In genomic region chrIII:11185483-11186115, ce11 we compare ENCODE assay signal across 5 worm cellular contexts.
TF ChIP-seq lines count a peak whose summit lies in the region.

No protein-coding gene starts in this region.

TF ChIP-seq in whole organism, L1 larva, 84 proteins besides CTCF, POLR2A, EP300 and RAD21 (continued from another document):
- TF ChIP-seq fkh-8 (tag; optimal IDR thresholded peaks at IDR 0.05; lab: Kevin White, UChicago) (peak; percentile 50), nhr-77 (tag; optimal IDR thresholded peaks at IDR 0.05; lab: Kevin White, UChicago) (no peak), lsy-2 (tag; optimal IDR thresholded peaks at IDR 0.05; lab: Kevin White, UChicago) (peak in 1 of 2 experiments; percentile 5), nhr-71 (tag; optimal IDR thresholded peaks at IDR 0.05; lab: Kevin White, UChicago) (peak; percentile 39), swsn-7 (tag; optimal IDR thresholded peaks at IDR 0.05; lab: Kevin White, UChicago) (peak; percentile 26)
TF ChIP-seq in whole organism, L1 larva: peak in this region for 14.

TF ChIP-seq in whole organism, L2 larva, 48 proteins besides CTCF, POLR2A, EP300 and RAD21 (continued from another document):
- TF ChIP-seq egl-27 (tag; optimal IDR thresholded peaks at IDR 0.05; lab: Kevin White, UChicago): no peak
- peak in 1 of 2 experiments; percentile 71 for TF ChIP-seq mdl-1 (tag; optimal IDR thresholded peaks at IDR 0.05; lab: Kevin White, UChicago)
- no peak for TF ChIP-seq ceh-16 (tag; optimal IDR thresholded peaks at IDR 0.05; lab: Kevin White, UChicago)
- no peak for TF ChIP-seq ZK546.5 (tag; optimal IDR thresholded peaks at IDR 0.05; lab: Kevin White, UChicago)
- no peak for TF ChIP-seq snpc-4 (tag; optimal IDR thresholded peaks at IDR 0.05; lab: Kevin White, UChicago)
- peak; percentile 40 for TF ChIP-seq sma-3 (GFP tag; optimal IDR thresholded peaks at IDR 0.05; lab: Kevin White, UChicago)
- TF ChIP-seq ama-1 (optimal IDR thresholded peaks at IDR 0.05; lab: Kevin White, UChicago): no peak
- no peak for TF ChIP-seq nhr-11 (tag; optimal IDR thresholded peaks at IDR 0.05; lab: Kevin White, UChicago)
- TF ChIP-seq elt-3 (tag; optimal IDR thresholded peaks at IDR 0.05; lab: Kevin White, UChicago): no peak
- no peak for TF ChIP-seq nhr-25 (tag; optimal IDR thresholded peaks at IDR 0.05; lab: Kevin White, UChicago)
- TF ChIP-seq unc-39 (tag; optimal IDR thresholded peaks at IDR 0.05; lab: Kevin White, UChicago): no peak
- TF ChIP-seq alr-1 (tag; optimal IDR thresholded peaks at IDR 0.05; lab: Kevin White, UChicago): no peak
- peak; percentile 66 for TF ChIP-seq unc-55 (GFP tag; optimal IDR thresholded peaks at IDR 0.05; lab: Kevin White, UChicago)
- peak; percentile 89 for TF ChIP-seq zag-1 (tag; optimal IDR thresholded peaks at IDR 0.05; lab: Kevin White, UChicago)
- no peak for TF ChIP-seq nhr-6 (tag; optimal IDR thresholded peaks at IDR 0.05; lab: Kevin White, UChicago)
- TF ChIP-seq nhr-237 (tag; optimal IDR thresholded peaks at IDR 0.05; lab: Kevin White, UChicago): no peak
- peak; percentile 40 for TF ChIP-seq Y55F3AM.14 (GFP tag; optimal IDR thresholded peaks at IDR 0.05; lab: Kevin White, UChicago)
- TF ChIP-seq unc-62 (GFP tag; optimal IDR thresholded peaks at IDR 0.05; lab: Kevin White, UChicago): no peak
- TF ChIP-seq ceh-82 (tag; optimal IDR thresholded peaks at IDR 0.05; lab: Kevin White, UChicago): no peak
- TF ChIP-seq lin-39 (tag; optimal IDR thresholded peaks at IDR 0.05; lab: Kevin White, UChicago): no peak
- TF ChIP-seq C34F6.9 (tag; optimal IDR thresholded peaks at IDR 0.05; lab: Kevin White, UChicago): peak; percentile 67
- TF ChIP-seq F13H6.1 (tag; optimal IDR thresholded peaks at IDR 0.05; lab: Kevin White, UChicago): peak; percentile 82
- no peak for TF ChIP-seq R02D3.7 (tag; optimal IDR thresholded peaks at IDR 0.05; lab: Kevin White, UChicago)
- no peak for TF ChIP-seq ztf-11 (tag; optimal IDR thresholded peaks at IDR 0.05; lab: Kevin White, UChicago)
- no peak for TF ChIP-seq ztf-1 (GFP tag; conservative IDR thresholded peaks at IDR 0.05; lab: Robert Waterston, UW)
- no peak for TF ChIP-seq nhr-12 (tag; optimal IDR thresholded peaks at IDR 0.05; lab: Kevin White, UChicago)
- TF ChIP-seq nhr-10 (tag; optimal IDR thresholded peaks at IDR 0.05; lab: Kevin White, UChicago): no peak
- TF ChIP-seq nhr-21 (tag; optimal IDR thresholded peaks at IDR 0.05; lab: Kevin White, UChicago): no peak
- TF ChIP-seq nhr-129 (tag; optimal IDR thresholded peaks at IDR 0.05; lab: Kevin White, UChicago): no peak
- TF ChIP-seq crh-2 (tag; optimal IDR thresholded peaks at IDR 0.05; lab: Kevin White, UChicago): peak; percentile 80
- no peak for TF ChIP-seq nhr-77 (tag; optimal IDR thresholded peaks at IDR 0.05; lab: Kevin White, UChicago)
- no peak for TF ChIP-seq peb-1 (tag; optimal IDR thresholded peaks at IDR 0.05; lab: Kevin White, UChicago)
- TF ChIP-seq dmd-4 (tag; optimal IDR thresholded peaks at IDR 0.05; lab: Kevin White, UChicago): no peak

TF ChIP-seq in whole organism, L3 larva, 47 proteins besides CTCF, POLR2A, EP300 and RAD21 (continued from another document):
- TF ChIP-seq fkh-2 (tag; optimal IDR thresholded peaks at IDR 0.05; lab: Kevin White, UChicago): no peak
- TF ChIP-seq nhr-43 (tag; optimal IDR thresholded peaks at IDR 0.05; lab: Kevin White, UChicago; ENCODE audit: poor library complexity, severe bottlenecking): no peak
- no peak for TF ChIP-seq nhr-11 (tag; optimal IDR thresholded peaks at IDR 0.05; lab: Kevin White, UChicago)
- TF ChIP-seq ZK546.5 (tag; optimal IDR thresholded peaks at IDR 0.05; lab: Kevin White, UChicago): no peak
- TF ChIP-seq ztf-11 (tag; optimal IDR thresholded peaks at IDR 0.05; lab: Kevin White, UChicago): no peak
- no peak for TF ChIP-seq elt-3 (tag; optimal IDR thresholded peaks at IDR 0.05; lab: Kevin White, UChicago)
- no peak for TF ChIP-seq aly-2 (tag; optimal IDR thresholded peaks at IDR 0.05; lab: Kevin White, UChicago)
- TF ChIP-seq ceh-9 (tag; optimal IDR thresholded peaks at IDR 0.05; lab: Kevin White, UChicago): no peak
- no peak for TF ChIP-seq nhr-67 (tag; optimal IDR thresholded peaks at IDR 0.05; lab: Kevin White, UChicago)
- TF ChIP-seq elt-1 (tag; optimal IDR thresholded peaks at IDR 0.05; lab: Kevin White, UChicago): no peak
- no peak for TF ChIP-seq ztf-4 (tag; optimal IDR thresholded peaks at IDR 0.05; lab: Kevin White, UChicago)
- peak; percentile 73 for TF ChIP-seq fkh-10 (GFP tag; optimal IDR thresholded peaks at IDR 0.05; lab: Kevin White, UChicago)
- no peak for TF ChIP-seq nhr-76 (tag; optimal IDR thresholded peaks at IDR 0.05; lab: Kevin White, UChicago)
- no peak for TF ChIP-seq nhr-77 (tag; optimal IDR thresholded peaks at IDR 0.05; lab: Kevin White, UChicago)
- no peak for TF ChIP-seq eor-1 (tag; optimal IDR thresholded peaks at IDR 0.05; lab: Kevin White, UChicago)
- no peak for TF ChIP-seq daf-12 (tag; optimal IDR thresholded peaks at IDR 0.05; lab: Kevin White, UChicago)
- TF ChIP-seq zag-1 (tag; optimal IDR thresholded peaks at IDR 0.05; lab: Kevin White, UChicago): no peak
- TF ChIP-seq ama-1 (optimal IDR thresholded peaks at IDR 0.05; lab: Kevin White, UChicago): no peak
- TF ChIP-seq ceh-82 (tag; optimal IDR thresholded peaks at IDR 0.05; lab: Kevin White, UChicago): no peak
- peak; percentile 52 for TF ChIP-seq lin-15B (tag; optimal IDR thresholded peaks at IDR 0.05; lab: Kevin White, UChicago)
- TF ChIP-seq lsy-12 (tag; optimal IDR thresholded peaks at IDR 0.05; lab: Kevin White, UChicago): no peak
- peak; percentile 78 for TF ChIP-seq nfya-1 (tag; optimal IDR thresholded peaks at IDR 0.05; lab: Kevin White, UChicago; ENCODE audit: insufficient read depth)
- no peak for TF ChIP-seq mml-1 (tag; optimal IDR thresholded peaks at IDR 0.05; lab: Kevin White, UChicago)
- no peak for TF ChIP-seq nhr-237 (tag; optimal IDR thresholded peaks at IDR 0.05; lab: Kevin White, UChicago)
- TF ChIP-seq unc-39 (tag; optimal IDR thresholded peaks at IDR 0.05; lab: Kevin White, UChicago): no peak
- TF ChIP-seq unc-62 (GFP tag; optimal IDR thresholded peaks at IDR 0.05; lab: Kevin White, UChicago): no peak
- no peak for TF ChIP-seq nhr-12 (tag; optimal IDR thresholded peaks at IDR 0.05; lab: Kevin White, UChicago)
- TF ChIP-seq nhr-28 (tag; optimal IDR thresholded peaks at IDR 0.05; lab: Kevin White, UChicago): no peak
- TF ChIP-seq R02D3.7 (tag; optimal IDR thresholded peaks at IDR 0.05; lab: Kevin White, UChicago): no peak
- TF ChIP-seq mdl-1 (tag; optimal IDR thresholded peaks at IDR 0.05; lab: Kevin White, UChicago): no peak

TF ChIP-seq in whole organism, L4 larva, 104 proteins besides CTCF, POLR2A, EP300 and RAD21 (continued from another document and continues in another):
- no peak for TF ChIP-seq zag-1 (tag; optimal IDR thresholded peaks at IDR 0.05; lab: Kevin White, UChicago)
- TF ChIP-seq ztf-7 (tag; optimal IDR thresholded peaks at IDR 0.05; lab: Kevin White, UChicago): no peak
- TF ChIP-seq fkh-10 (GFP tag; optimal IDR thresholded peaks at IDR 0.05; lab: Kevin White, UChicago): peak; percentile 35
- no peak for TF ChIP-seq madf-5 (GFP tag; IDR thresholded peaks at IDR 0.05; lab: Robert Waterston, UW)
- no peak for TF ChIP-seq nhr-48 (tag; optimal IDR thresholded peaks at IDR 0.05; lab: Kevin White, UChicago)
- TF ChIP-seq vab-7 (GFP tag; IDR thresholded peaks at IDR 0.05; lab: Robert Waterston, UW): no peak
- peak; percentile 48; the same call in 1 of the 2 replicates for TF ChIP-seq hmg-1.1 (GFP tag; IDR thresholded peaks at IDR 0.05; lab: Robert Waterston, UW)
- TF ChIP-seq sdz-12 (GFP tag; optimal IDR thresholded peaks at IDR 0.05; lab: Kevin White, UChicago): no peak
- TF ChIP-seq ctbp-1 (GFP tag; IDR thresholded peaks at IDR 0.05; lab: Robert Waterston, UW): 0 out of 2 replicates have a peak, but pooled peaks have one; percentile 60
- peak; percentile 52 for TF ChIP-seq mes-2 (tag; optimal IDR thresholded peaks at IDR 0.05; lab: Kevin White, UChicago; ENCODE audit: poor library complexity, severe bottlenecking)
- TF ChIP-seq D1046.2 (GFP tag; IDR thresholded peaks at IDR 0.05; lab: Robert Waterston, UW): no peak
- no peak for TF ChIP-seq T20F7.1 (GFP tag; optimal IDR thresholded peaks at IDR 0.05; lab: Kevin White, UChicago)
- TF ChIP-seq lin-1 (GFP tag; IDR thresholded peaks at IDR 0.05; lab: Robert Waterston, UW): no peak
- peak; percentile 18 for TF ChIP-seq nhr-11 (tag; optimal IDR thresholded peaks at IDR 0.05; lab: Kevin White, UChicago)
- peak; percentile 35 for TF ChIP-seq nhr-28 (tag; optimal IDR thresholded peaks at IDR 0.05; lab: Kevin White, UChicago)
- TF ChIP-seq pha-4 (GFP tag; IDR thresholded peaks at IDR 0.05; lab: Robert Waterston, UW): peak; percentile 55; the same call in 1 of the 2 replicates
- TF ChIP-seq pha-4 (tag; optimal IDR thresholded peaks at IDR 0.05; lab: Kevin White, UChicago): no peak
- no peak for TF ChIP-seq mxl-2 (GFP tag; conservative IDR thresholded peaks at IDR 0.05; lab: Robert Waterston, UW)
- no peak for TF ChIP-seq ceh-44 (GFP tag; IDR thresholded peaks at IDR 0.05; lab: Robert Waterston, UW)
- peak; percentile 70 for TF ChIP-seq hlh-11 (tag; optimal IDR thresholded peaks at IDR 0.05; lab: Kevin White, UChicago)
- peak; percentile 92 for TF ChIP-seq set-16 (GFP tag; IDR thresholded peaks at IDR 0.05; lab: Robert Waterston, UW)
- no peak for TF ChIP-seq ceh-28 (tag; optimal IDR thresholded peaks at IDR 0.05; lab: Kevin White, UChicago)
- TF ChIP-seq nhr-6 (tag; optimal IDR thresholded peaks at IDR 0.05; lab: Kevin White, UChicago): no peak
- peak; percentile 54 for TF ChIP-seq F37D6.2 (tag; optimal IDR thresholded peaks at IDR 0.05; lab: Kevin White, UChicago)
- TF ChIP-seq ztf-11 (tag; optimal IDR thresholded peaks at IDR 0.05; lab: Kevin White, UChicago): no peak
- no peak for TF ChIP-seq ceh-82 (tag; optimal IDR thresholded peaks at IDR 0.05; lab: Kevin White, UChicago)
- TF ChIP-seq F44E2.7 (GFP tag; IDR thresholded peaks at IDR 0.05; lab: Robert Waterston, UW): no peak
- TF ChIP-seq nhr-102 (tag; optimal IDR thresholded peaks at IDR 0.05; lab: Kevin White, UChicago): peak; percentile 21
- no peak for TF ChIP-seq nhr-42 (GFP tag; IDR thresholded peaks at IDR 0.05; lab: Robert Waterston, UW)
- no peak for TF ChIP-seq dmd-8 (GFP tag; IDR thresholded peaks at IDR 0.05; lab: Robert Waterston, UW)
- peak in 1 of 2 experiments; percentile 49 for TF ChIP-seq lsy-2 (tag; optimal IDR thresholded peaks at IDR 0.05; lab: Kevin White, UChicago)
- no peak for TF ChIP-seq F10B5.3 (tag; optimal IDR thresholded peaks at IDR 0.05; lab: Kevin White, UChicago)
- TF ChIP-seq hlh-30 (tag; optimal IDR thresholded peaks at IDR 0.05; lab: Kevin White, UChicago; ENCODE audit: insufficient read depth): peak; percentile 67
- TF ChIP-seq dmd-6 (GFP tag; IDR thresholded peaks at IDR 0.05; lab: Robert Waterston, UW): peak; percentile 15; the same call in 1 of the 2 replicates
- no peak for TF ChIP-seq zfp-3 (GFP tag; conservative IDR thresholded peaks at IDR 0.05; lab: Robert Waterston, UW)
- TF ChIP-seq egl-27 (tag; optimal IDR thresholded peaks at IDR 0.05; lab: Kevin White, UChicago): no peak
- TF ChIP-seq dve-1 (tag; optimal IDR thresholded peaks at IDR 0.05; lab: Kevin White, UChicago; ENCODE audit: insufficient read depth): peak; percentile 35
- TF ChIP-seq mdt-29 (GFP tag; IDR thresholded peaks at IDR 0.05; lab: Robert Waterston, UW): no peak

TF ChIP-seq in whole organism, young adult, 124 proteins besides CTCF, POLR2A, EP300 and RAD21 (continued from another document and continues in another):
- no peak for TF ChIP-seq B0035.1 (tag; optimal IDR thresholded peaks at IDR 0.05; lab: Kevin White, UChicago)
- TF ChIP-seq nhr-120 (GFP tag; IDR thresholded peaks at IDR 0.05; lab: Robert Waterston, UW): no peak
- TF ChIP-seq ztf-25 (GFP tag; IDR thresholded peaks at IDR 0.05; lab: Robert Waterston, UW): no peak
- TF ChIP-seq lin-26 (GFP tag; IDR thresholded peaks at IDR 0.05; lab: Robert Waterston, UW): no peak
- TF ChIP-seq snpc-1.3 (tag; optimal IDR thresholded peaks at IDR 0.05; lab: Kevin White, UChicago; ENCODE audit: insufficient read depth): no peak
- no peak for TF ChIP-seq ceh-40 (GFP tag; IDR thresholded peaks at IDR 0.05; lab: Robert Waterston, UW)
- TF ChIP-seq Y53G8AR.9 (GFP tag; conservative IDR thresholded peaks at IDR 0.05; lab: Robert Waterston, UW): no peak
- no peak for TF ChIP-seq Y79H2A.3 (GFP tag; conservative IDR thresholded peaks at IDR 0.05; lab: Robert Waterston, UW)
- 0 out of 2 replicates have a peak, but pooled peaks have one; percentile 39 for TF ChIP-seq ekl-4 (GFP tag; IDR thresholded peaks at IDR 0.05; lab: Robert Waterston, UW)
- peak; percentile 77 for TF ChIP-seq egrh-3 (GFP tag; IDR thresholded peaks at IDR 0.05; lab: Robert Waterston, UW)
- TF ChIP-seq let-607 (tag; optimal IDR thresholded peaks at IDR 0.05; lab: Kevin White, UChicago): no peak
- no peak for TF ChIP-seq tbx-9 (tag; optimal IDR thresholded peaks at IDR 0.05; lab: Kevin White, UChicago; ENCODE audit: borderline replicate concordance)
- TF ChIP-seq zfh-2 (GFP tag; conservative IDR thresholded peaks at IDR 0.05; lab: Robert Waterston, UW): peak; percentile 95
- TF ChIP-seq F33H1.4 (GFP tag; IDR thresholded peaks at IDR 0.05; lab: Robert Waterston, UW): no peak
- no peak for TF ChIP-seq F23B12.7 (tag; optimal IDR thresholded peaks at IDR 0.05; lab: Kevin White, UChicago; ENCODE audit: insufficient read depth)
- TF ChIP-seq ZK185.1 (tag; optimal IDR thresholded peaks at IDR 0.05; lab: Kevin White, UChicago; ENCODE audit: poor library complexity, severe bottlenecking): no peak
- no peak for TF ChIP-seq zim-3 (tag; optimal IDR thresholded peaks at IDR 0.05; lab: Kevin White, UChicago)
- TF ChIP-seq unc-62 (GFP tag; optimal IDR thresholded peaks at IDR 0.05; lab: Kevin White, UChicago): no peak
- no peak for TF ChIP-seq attf-6 (GFP tag; IDR thresholded peaks at IDR 0.05; lab: Robert Waterston, UW)
- no peak for TF ChIP-seq nfya-1 (tag; optimal IDR thresholded peaks at IDR 0.05; lab: Kevin White, UChicago; ENCODE audit: borderline replicate concordance, insufficient read depth)
- no peak for TF ChIP-seq ceh-79 (tag; optimal IDR thresholded peaks at IDR 0.05; lab: Kevin White, UChicago)
- TF ChIP-seq mcd-1 (GFP tag; IDR thresholded peaks at IDR 0.05; lab: Robert Waterston, UW): 0 out of 2 replicates have a peak, but pooled peaks have one; percentile 20
- TF ChIP-seq Y67H2A.10 (GFP tag; conservative IDR thresholded peaks at IDR 0.05; lab: Robert Waterston, UW): no peak
- TF ChIP-seq ceh-100 (GFP tag; IDR thresholded peaks at IDR 0.05; lab: Robert Waterston, UW): no peak
- TF ChIP-seq cebp-2 (GFP tag; IDR thresholded peaks at IDR 0.05; lab: Robert Waterston, UW): peak; percentile 66; the same call in 1 of the 2 replicates
- no peak for TF ChIP-seq akir-1 (GFP tag; optimal IDR thresholded peaks at IDR 0.05; lab: Kevin White, UChicago)
- no peak for TF ChIP-seq F57C9.4 (tag; optimal IDR thresholded peaks at IDR 0.05; lab: Kevin White, UChicago)
- no peak for TF ChIP-seq C17E4.6 (GFP tag; IDR thresholded peaks at IDR 0.05; lab: Robert Waterston, UW)
- TF ChIP-seq gei-17 (GFP tag; optimal IDR thresholded peaks at IDR 0.05; lab: Kevin White, UChicago): no peak
- no peak for TF ChIP-seq lsy-27 (tag; optimal IDR thresholded peaks at IDR 0.05; lab: Kevin White, UChicago; ENCODE audit: borderline replicate concordance, insufficient read depth)
- TF ChIP-seq F37B4.10 (GFP tag; IDR thresholded peaks at IDR 0.05; lab: Robert Waterston, UW): no peak
- no peak for TF ChIP-seq dpff-1 (tag; optimal IDR thresholded peaks at IDR 0.05; lab: Kevin White, UChicago)
- no peak for TF ChIP-seq bed-1 (GFP tag; IDR thresholded peaks at IDR 0.05; lab: Robert Waterston, UW)
- no peak for TF ChIP-seq sea-2 (GFP tag; IDR thresholded peaks at IDR 0.05; lab: Robert Waterston, UW)
- no peak for TF ChIP-seq nhr-179 (tag; optimal IDR thresholded peaks at IDR 0.05; lab: Kevin White, UChicago)
- no peak for TF ChIP-seq lsl-1 (GFP tag; optimal IDR thresholded peaks at IDR 0.05; lab: Kevin White, UChicago)
- TF ChIP-seq rec-8 (tag; optimal IDR thresholded peaks at IDR 0.05; lab: Kevin White, UChicago): no peak
- TF ChIP-seq F39B2.1 (GFP tag; IDR thresholded peaks at IDR 0.05; lab: Robert Waterston, UW): no peak
- no peak for TF ChIP-seq bed-2 (GFP tag; IDR thresholded peaks at IDR 0.05; lab: Robert Waterston, UW)
- no peak for TF ChIP-seq F57A8.1 (GFP tag; optimal IDR thresholded peaks at IDR 0.05; lab: Kevin White, UChicago)
- no peak for TF ChIP-seq him-1 (tag; optimal IDR thresholded peaks at IDR 0.05; lab: Kevin White, UChicago)
- no peak for TF ChIP-seq F10E7.11 (tag; optimal IDR thresholded peaks at IDR 0.05; lab: Kevin White, UChicago)
